Fruit fly (Drosophila melanogaster) whole organism, prepupa: ENCODE measurements around the gene CG32982.
A peak's percentile ranks its signal among the peaks of the same experiment; 100 is the strongest.

Experiments
- CG10669 ChIP-seq: fragments of 200-800 bp; sonication (Bioruptor generic); optimal IDR thresholded peaks from 3 replicates; lab custom pipeline; 2018; ENCODE audit warnings: missing biosample characterization, mild to moderate bottlenecking, missing genetic modification characterization, moderate library complexity
- CG15336 ChIP-seq: fragments of 200-800 bp; sonication (Bioruptor generic); IDR thresholded peaks from 2 replicates; pipeline ENCODE4 v1.3.6; 2022; ENCODE audit warnings: missing biosample characterization, missing genetic modification characterization
- CG16779 ChIP-seq: fragments of 200-800 bp; sonication (Bioruptor generic); optimal IDR thresholded peaks from 3 replicates; lab custom pipeline; 2017; ENCODE audit warnings: missing biosample characterization, mild to moderate bottlenecking, missing genetic modification characterization
- CG32006 ChIP-seq: fragments of 200-800 bp; sonication (Bioruptor generic); optimal IDR thresholded peaks from 3 replicates; lab custom pipeline; 2017; ENCODE audit warnings: missing biosample characterization, mild to moderate bottlenecking, missing genetic modification characterization
- CG3919 ChIP-seq: fragments of 200-800 bp; sonication (Bioruptor generic); optimal IDR thresholded peaks from 3 replicates; lab custom pipeline; 2016; ENCODE audit warnings: missing biosample characterization, missing genetic modification characterization
- CG4318 ChIP-seq: fragments of 200-800 bp; sonication (Bioruptor generic); optimal IDR thresholded peaks from 3 replicates; lab custom pipeline; 2017; ENCODE audit warnings: missing biosample characterization, mild to moderate bottlenecking, missing genetic modification characterization
- CG6163 ChIP-seq: fragments of 200-800 bp; sonication (Bioruptor generic); IDR thresholded peaks from 3 replicates; pipeline ENCODE4 v1.3.6; 2022; ENCODE audit warnings: missing biosample characterization, missing genetic modification characterization
- CG6276 ChIP-seq: fragments of 200-800 bp; sonication (Bioruptor generic); optimal IDR thresholded peaks from 2 replicates; lab custom pipeline; 2017; ENCODE audit warnings: missing biosample characterization, mild to moderate bottlenecking, missing genetic modification characterization
- CG6808 ChIP-seq: fragments of 200-800 bp; sonication (Bioruptor generic); optimal IDR thresholded peaks from 3 replicates; lab custom pipeline; 2017; ENCODE audit warnings: missing biosample characterization, missing genetic modification characterization, mild to moderate bottlenecking, moderate library complexity, missing genetic modification reagents
- CG8119 ChIP-seq: fragments of 200-800 bp; sonication (Bioruptor generic); IDR thresholded peaks from 3 replicates; pipeline ENCODE4 v1.3.6; 2022; ENCODE audit warnings: missing biosample characterization, missing genetic modification characterization
- CG8632 ChIP-seq: fragments of 200-800 bp; sonication (Bioruptor generic); optimal IDR thresholded peaks from 3 replicates; lab custom pipeline; 2016; ENCODE audit warnings: missing biosample characterization, missing genetic modification characterization
- CG9139 ChIP-seq: fragments of 200-800 bp; sonication (Bioruptor generic); optimal IDR thresholded peaks from 3 replicates; lab custom pipeline; 2017; ENCODE audit warnings: missing biosample characterization, mild to moderate bottlenecking, missing genetic modification characterization
- Eip78C ChIP-seq: fragments of 200-800 bp; sonication (Bioruptor generic); peaks from one replicate; lab custom pipeline; 2016; ENCODE audit warnings: missing biosample characterization, missing genetic modification characterization
- Eip93F ChIP-seq: fragments of 200-800 bp; sonication (Bioruptor generic); optimal IDR thresholded peaks from 2 replicates; lab custom pipeline; 2016; ENCODE audit warnings: missing biosample characterization, mild to moderate bottlenecking, missing genetic modification characterization
- Ets21C ChIP-seq: fragments of 200-800 bp; sonication (Bioruptor generic); optimal IDR thresholded peaks from 3 replicates; lab custom pipeline; 2016; ENCODE audit warnings: missing biosample characterization, missing genetic modification characterization
- Ets96B ChIP-seq: fragments of 200-800 bp; optimal IDR thresholded peaks from 2 replicates; lab custom pipeline; 2019; ENCODE audit warnings: missing biosample characterization, mild to moderate bottlenecking, missing genetic modification characterization, moderate library complexity
- Hr38 ChIP-seq: sonication (Bioruptor generic); optimal IDR thresholded peaks from 2 replicates; lab custom pipeline; 2016; ENCODE audit warnings: missing biosample characterization, missing genetic modification characterization
- Hr39 ChIP-seq: fragments of 200-800 bp; sonication (Bioruptor generic); optimal IDR thresholded peaks from 2 replicates; lab custom pipeline; 2016; ENCODE audit warnings: missing biosample characterization, missing genetic modification characterization
- Hr4 ChIP-seq: fragments of 200-800 bp; sonication (Bioruptor generic); optimal IDR thresholded peaks from 3 replicates; lab custom pipeline; 2016; ENCODE audit warnings: missing biosample characterization, missing genetic modification characterization
- Met ChIP-seq: fragments of 200-800 bp; sonication (Bioruptor generic); optimal IDR thresholded peaks from 3 replicates; lab custom pipeline; 2016; ENCODE audit warnings: missing biosample characterization, missing genetic modification characterization
- OdsH ChIP-seq: fragments of 200-800 bp; sonication (Bioruptor generic); optimal IDR thresholded peaks from 3 replicates; lab custom pipeline; 2016; ENCODE audit warnings: missing biosample characterization, missing genetic modification characterization
- Smox ChIP-seq: fragments of 200-800 bp; sonication (Bioruptor generic); optimal IDR thresholded peaks from 3 replicates; lab custom pipeline; 2016; ENCODE audit warnings: missing biosample characterization, missing genetic modification characterization
- Sox102F ChIP-seq: fragments of 200-800 bp; sonication (Bioruptor generic); optimal IDR thresholded peaks from 2 replicates; lab custom pipeline; 2016; ENCODE audit warnings: missing biosample characterization, mild to moderate bottlenecking, missing genetic modification characterization
- achi ChIP-seq: fragments of 200-800 bp; sonication (Bioruptor generic); optimal IDR thresholded peaks from 3 replicates; lab custom pipeline; 2016; ENCODE audit warnings: missing biosample characterization, missing genetic modification characterization
- dac ChIP-seq: fragments of 200-800 bp; sonication (Bioruptor generic); optimal IDR thresholded peaks from 2 replicates; lab custom pipeline; 2017; ENCODE audit warnings: missing biosample characterization, mild to moderate bottlenecking, missing genetic modification characterization
- dsx ChIP-seq: fragments of 200-800 bp; optimal IDR thresholded peaks from 3 replicates; lab custom pipeline; 2019; ENCODE audit warnings: missing biosample characterization, mild to moderate bottlenecking, missing genetic modification characterization, moderate library complexity; ENCODE audit not compliant: poor library complexity, severe bottlenecking
- esn ChIP-seq: fragments of 200-800 bp; sonication (Bioruptor generic); optimal IDR thresholded peaks from 2 replicates; lab custom pipeline; 2016; ENCODE audit warnings: missing biosample characterization, mild to moderate bottlenecking, missing genetic modification characterization, moderate library complexity
- fd59A ChIP-seq: fragments of 200-800 bp; sonication (Bioruptor generic); optimal IDR thresholded peaks from 2 replicates; lab custom pipeline; 2017; ENCODE audit warnings: missing biosample characterization, mild to moderate bottlenecking, missing genetic modification characterization, missing genetic modification reagents
- fd85E ChIP-seq: fragments of 200-800 bp; sonication (Bioruptor generic); optimal IDR thresholded peaks from 3 replicates; lab custom pipeline; 2016; ENCODE audit warnings: missing biosample characterization, missing genetic modification characterization
- net ChIP-seq: fragments of 200-800 bp; sonication (Bioruptor generic); optimal IDR thresholded peaks from 3 replicates; lab custom pipeline; 2016; ENCODE audit warnings: missing biosample characterization, missing genetic modification characterization
- salr ChIP-seq, 2 experiments: fragments of 200-800 bp; sonication (Bioruptor generic); optimal IDR thresholded peaks; 3 replicates each; lab custom pipeline; 2016 to 2018; ENCODE audit warnings: missing biosample characterization in 2 of 2, missing genetic modification characterization in 2 of 2, mild to moderate bottlenecking in 1 of 2
- spab ChIP-seq: fragments of 200-800 bp; sonication (Bioruptor generic); optimal IDR thresholded peaks from 2 replicates; lab custom pipeline; 2017; ENCODE audit warnings: missing biosample characterization, mild to moderate bottlenecking, missing genetic modification characterization, missing genetic modification reagents
- svp ChIP-seq: fragments of 200-800 bp; sonication (Bioruptor generic); peaks from one replicate; lab custom pipeline; 2016; ENCODE audit warnings: missing biosample characterization, missing genetic modification characterization
- topi ChIP-seq: fragments of 200-800 bp; sonication (Bioruptor generic); optimal IDR thresholded peaks from 3 replicates; lab custom pipeline; 2016; ENCODE audit warnings: missing biosample characterization, missing genetic modification characterization
- vri ChIP-seq: fragments of 200-800 bp; sonication (Bioruptor generic); optimal IDR thresholded peaks from 3 replicates; lab custom pipeline; 2016; ENCODE audit warnings: missing biosample characterization, mild to moderate bottlenecking, missing genetic modification characterization

CG32982 gene

dm6 chr2L:9140945-9141440, 15.5 kb downstream of the CG32982 start:
- no peak for TF ChIP-seq CG6808
- TF ChIP-seq CG9139 (GFP tag; lab: Kevin White, UChicago): no peak
- TF ChIP-seq fd85E (GFP tag; lab: Kevin White, UChicago): no peak
- TF ChIP-seq Sox102F (GFP tag; lab: Kevin White, UChicago): no peak
- TF ChIP-seq esn: no peak
- TF ChIP-seq CG8119: peak; percentile 38; the same call in 1 of the 3 replicates
- TF ChIP-seq CG6276: peak; percentile 28
- no peak for TF ChIP-seq Eip93F (GFP tag; lab: Kevin White, UChicago)
- TF ChIP-seq CG4318 (GFP tag; lab: Kevin White, UChicago): peak; percentile 65
- TF ChIP-seq vri: no peak
- TF ChIP-seq dac (GFP tag; lab: Kevin White, UChicago): peak; percentile 51
- TF ChIP-seq dsx: no peak
- TF ChIP-seq CG15336 (GFP tag; lab: Robert Waterston, UW): 0 out of 2 replicates have a peak, but pooled peaks have one; percentile 8
- no peak for TF ChIP-seq CG16779 (tag; lab: Kevin White, UChicago)
- no peak for TF ChIP-seq fd59A (GFP tag; lab: Kevin White, UChicago)
- peak; percentile 55 for TF ChIP-seq Hr4
- no peak for TF ChIP-seq CG8632 (GFP tag; lab: Kevin White, UChicago)
- peak; percentile 1 for TF ChIP-seq achi (GFP tag; lab: Kevin White, UChicago)
- TF ChIP-seq net (GFP tag; lab: Kevin White, UChicago): no peak
- TF ChIP-seq OdsH: no peak
- peak; percentile 67 for TF ChIP-seq Eip78C (GFP tag; lab: Kevin White, UChicago)
- peak in 1 of 2 experiments; percentile 5 for TF ChIP-seq salr (GFP tag; optimal IDR thresholded peaks at IDR 0.05; lab: Kevin White, UChicago)
- no peak for TF ChIP-seq Ets96B
- peak; percentile 83 for TF ChIP-seq CG32006 (GFP tag; lab: Kevin White, UChicago)
- no peak for TF ChIP-seq CG3919 (GFP tag; lab: Kevin White, UChicago)
- peak; percentile 37 for TF ChIP-seq svp (GFP tag; lab: Kevin White, UChicago)
- no peak for TF ChIP-seq spab (GFP tag; lab: Kevin White, UChicago)
- TF ChIP-seq Met: no peak
- no peak for TF ChIP-seq Hr39 (GFP tag; lab: Kevin White, UChicago)
- no peak for TF ChIP-seq Ets21C (GFP tag; lab: Kevin White, UChicago)

DNA sequence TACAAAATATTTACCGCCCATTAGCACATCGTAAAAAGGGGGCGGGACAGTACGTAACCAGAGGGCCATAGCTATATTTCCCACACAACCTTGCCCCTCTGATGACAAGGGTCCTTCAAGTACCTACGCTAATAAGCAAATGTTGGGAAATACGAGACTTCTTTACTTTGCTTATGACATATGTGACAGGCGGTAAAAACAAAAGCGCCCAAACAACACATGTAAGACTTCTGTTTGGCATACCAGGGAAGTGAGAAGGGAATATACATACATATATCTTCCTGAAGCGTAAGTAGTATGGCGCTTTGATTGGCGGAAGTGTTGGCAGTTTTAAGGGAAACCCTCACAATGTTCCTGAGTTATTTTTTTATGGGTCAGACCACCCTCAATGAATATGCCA, 20.2 kb downstream of the CG32982 start:
- TF ChIP-seq topi (GFP tag; lab: Kevin White, UChicago) (no peak), CG6276 (no peak), CG6808 (no peak), Hr38 (GFP tag; lab: Kevin White, UChicago) (no peak), CG10669 (GFP tag; lab: Kevin White, UChicago) (no peak), Smox (GFP tag; lab: Kevin White, UChicago) (no peak)
- TF ChIP-seq, all 60 proteins: peak for 0

- TF ChIP-seq Ets96B (no peak), CG6163 (GFP tag; lab: Robert Waterston, UW) (0 out of 3 replicates have a peak, but pooled peaks have one; percentile 11)
Observed at dm6 chr2L:9146270-9146975, 20.9 kb downstream of the CG32982 start.

DNA sequence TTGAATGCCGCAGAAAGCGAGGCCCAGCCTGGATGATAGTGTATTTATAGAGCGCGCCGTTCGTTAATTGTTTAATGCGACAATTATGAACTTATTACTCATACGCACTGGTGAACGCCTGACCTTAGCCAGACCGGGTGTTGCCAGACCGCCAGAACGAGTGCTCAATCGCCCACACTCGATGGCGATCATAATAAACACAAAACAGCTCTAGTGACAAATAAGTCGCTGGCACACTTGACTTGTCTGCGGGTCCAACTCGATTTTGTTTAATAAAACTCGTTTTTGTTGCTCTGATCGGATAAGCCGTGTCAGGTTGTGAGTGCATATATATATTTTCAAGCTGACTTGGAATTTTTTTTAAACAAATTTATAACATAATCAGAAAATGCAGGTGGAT, 22.6 kb downstream of the CG32982 start:
- peak; percentile 67 for TF ChIP-seq svp (GFP tag; lab: Kevin White, UChicago)
- TF ChIP-seq spab (GFP tag; lab: Kevin White, UChicago): no peak
